Fruit fly (Drosophila melanogaster): ENCODE measurements around the gene CG3808.

DNA sequence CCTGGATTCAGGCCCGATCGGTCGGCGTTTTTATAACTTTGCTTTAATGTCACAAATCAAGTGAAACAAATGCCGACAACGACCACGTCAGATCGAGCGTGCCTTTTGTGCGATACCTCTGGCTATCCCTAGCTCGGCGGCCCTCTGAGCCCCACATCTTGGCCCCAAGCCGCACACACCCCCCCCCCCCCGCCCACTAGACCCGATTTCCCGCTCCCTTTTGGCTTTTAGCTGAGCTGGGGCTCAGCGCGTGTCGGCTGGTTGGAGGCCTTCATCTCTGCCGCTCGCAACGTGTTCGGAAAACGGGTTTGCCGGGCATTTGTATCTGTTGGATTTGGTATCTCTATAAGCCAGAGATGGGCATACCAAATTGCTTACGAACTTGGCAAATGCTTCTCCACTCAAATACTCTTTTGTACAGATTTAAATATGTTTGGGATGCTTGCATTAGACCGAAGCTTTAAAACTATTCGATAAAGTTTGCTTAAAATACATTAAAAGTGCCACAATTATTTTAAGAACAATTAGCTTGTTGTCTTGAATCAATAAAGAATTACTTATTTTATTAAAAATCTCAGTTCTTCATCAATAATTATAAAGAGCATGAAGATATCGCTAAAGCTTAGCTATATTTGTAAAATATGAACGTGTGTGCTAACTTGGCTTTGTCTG lies 15.9 kb upstream of the CG3808 start:
- TF ChIP-seq tj (GFP tag; optimal IDR thresholded peaks at IDR 0.05) (no peak), Clk (GFP tag; optimal IDR thresholded peaks at IDR 0.05) (no peak), cic (GFP tag; optimal IDR thresholded peaks at IDR 0.05) (no peak), CG12768 (GFP tag; optimal IDR thresholded peaks at IDR 0.05) (no peak), Crg-1 (GFP tag; optimal IDR thresholded peaks at IDR 0.05) (no peak), CG33017 (tag; optimal IDR thresholded peaks at IDR 0.05) (no peak), CG14711 (tag; optimal IDR thresholded peaks at IDR 0.05) (no peak), cnc (optimal IDR thresholded peaks at IDR 0.05) (no peak), Mnt (GFP tag; optimal IDR thresholded peaks at IDR 0.05) (no peak), toe (GFP tag; optimal IDR thresholded peaks at IDR 0.05) (no peak), ovo (GFP tag; optimal IDR thresholded peaks at IDR 0.05) (no peak), CG7045 (GFP tag; optimal IDR thresholded peaks at IDR 0.05) (no peak)
